Fruit fly (Drosophila melanogaster): Measurements from ENCODE around the gene Son.

dm6 chr3R:9618331-9618730 lies 40.5 kb downstream of the Son start:
- TF ChIP-seq dmrt93B (GFP tag; optimal IDR thresholded peaks at IDR 0.05) (peak; percentile 44), HLH106 (tag; optimal IDR thresholded peaks at IDR 0.05) (peak; percentile 48), br (GFP tag; optimal IDR thresholded peaks at IDR 0.05) (peak; percentile 44), Dfd (GFP tag; optimal IDR thresholded peaks at IDR 0.05) (no peak), OdsH (GFP tag; optimal IDR thresholded peaks at IDR 0.05) (peak; percentile 24), CG32264 (GFP tag; optimal IDR thresholded peaks at IDR 0.05) (no peak), Hr78 (GFP tag; optimal IDR thresholded peaks at IDR 0.05) (no peak), psq (GFP tag; optimal IDR thresholded peaks at IDR 0.05) (no peak), dl (GFP tag; optimal IDR thresholded peaks at IDR 0.05; ENCODE audit: insufficient read depth in 1 of 2, partially characterized antibody in 2 of 2) (no peak), fru (GFP tag; optimal IDR thresholded peaks at IDR 0.05) (peak; percentile 48), dsf (GFP tag; optimal IDR thresholded peaks at IDR 0.05; ENCODE audit: borderline replicate concordance) (no peak), Jra (GFP tag; optimal IDR thresholded peaks at IDR 0.05) (no peak), Myc (optimal IDR thresholded peaks at IDR 0.05) (no peak)
